Fruit fly (Drosophila melanogaster) whole organism, embryonic: ENCODE results near the gene CG15880.
A peak's percentile ranks its signal among the peaks of the same experiment; 100 is the strongest.

Experiments
- Awh ChIP-seq: fragments of 200-800 bp; sonication (Bioruptor generic); IDR thresholded peaks from 2 replicates; pipeline ENCODE4, ENCODE4 v1.3.6; 2022; ENCODE audit warnings: missing biosample characterization, missing genetic modification characterization
- B-H1 ChIP-seq: fragments of 200-800 bp; sonication (Bioruptor generic); IDR thresholded peaks from 3 replicates; pipeline ENCODE4 v1.3.6; 2022; ENCODE audit warnings: missing biosample characterization, missing genetic modification characterization
- CG12104 ChIP-seq: fragments of 200-800 bp; sonication (Bioruptor generic); optimal IDR thresholded peaks from 3 replicates; lab custom pipeline; 2016; ENCODE audit warnings: missing biosample characterization, missing genetic modification characterization
- CG12236 ChIP-seq: fragments of 200-800 bp; sonication (Bioruptor generic); optimal IDR thresholded peaks from 2 replicates; lab custom pipeline; 2016; ENCODE audit warnings: missing biosample characterization, missing genetic modification characterization
- CG12769 ChIP-seq: fragments of 200-800 bp; sonication (Bioruptor generic); optimal IDR thresholded peaks from 2 replicates; lab custom pipeline; 2019; ENCODE audit warnings: missing biosample characterization, mild to moderate bottlenecking, missing genetic modification characterization, moderate library complexity
- CG12942 ChIP-seq: fragments of 200-800 bp; sonication (Bioruptor generic); optimal IDR thresholded peaks from 3 replicates; lab custom pipeline; 2016; ENCODE audit warnings: missing biosample characterization, missing genetic modification characterization
- CG13287 ChIP-seq: fragments of 200-800 bp; sonication (Bioruptor generic); IDR thresholded peaks from 2 replicates; pipeline ENCODE4 v1.3.6; 2022; ENCODE audit warnings: missing biosample characterization, missing genetic modification characterization; ENCODE audit not compliant: partially characterized antibody
- CG14014 ChIP-seq: fragments of 200-800 bp; sonication (Bioruptor generic); IDR thresholded peaks from 2 replicates; pipeline ENCODE4 v1.3.6; 2022; ENCODE audit warnings: missing biosample characterization, missing genetic modification characterization
- CG1792 ChIP-seq: fragments of 200-800 bp; sonication (Bioruptor generic); optimal IDR thresholded peaks from 2 replicates; lab custom pipeline; 2016; ENCODE audit warnings: missing biosample characterization, missing genetic modification characterization
- CG18764 ChIP-seq: fragments of 200-800 bp; sonication (Bioruptor generic); optimal IDR thresholded peaks from 3 replicates; lab custom pipeline; 2016; ENCODE audit warnings: missing biosample characterization, missing genetic modification characterization
- CG2199 ChIP-seq: fragments of 200-800 bp; sonication (Bioruptor generic); IDR thresholded peaks from 3 replicates; pipeline ENCODE4 v1.3.6; 2022; ENCODE audit warnings: missing biosample characterization, missing genetic modification characterization
- CG4424 ChIP-seq: fragments of 200-800 bp; sonication (Bioruptor generic); optimal IDR thresholded peaks from 3 replicates; lab custom pipeline; 2016; ENCODE audit warnings: missing biosample characterization, missing genetic modification characterization
- CG4854 ChIP-seq: fragments of 200-800 bp; sonication (Bioruptor generic); optimal IDR thresholded peaks from 2 replicates; lab custom pipeline; 2016; ENCODE audit warnings: missing biosample characterization, missing genetic modification characterization, inconsistent platforms
- CG6175 ChIP-seq: fragments of 200-800 bp; sonication (Bioruptor generic); IDR thresholded peaks from 3 replicates; pipeline ENCODE4 v1.3.6; 2022; ENCODE audit warnings: missing biosample characterization, missing genetic modification characterization
- CG6791 ChIP-seq: fragments of 200-800 bp; sonication (Bioruptor generic); IDR thresholded peaks from 3 replicates; pipeline ENCODE4 v1.3.6; 2022; ENCODE audit warnings: missing biosample characterization, missing genetic modification characterization; ENCODE audit not compliant: partially characterized antibody
- CG7963 ChIP-seq: fragments of 200-800 bp; sonication (Bioruptor generic); IDR thresholded peaks from 3 replicates; pipeline ENCODE4 v1.3.6; 2022; ENCODE audit warnings: missing biosample characterization, missing genetic modification characterization; ENCODE audit not compliant: partially characterized antibody
- CG9932 ChIP-seq: fragments of 200-800 bp; sonication (Bioruptor generic); IDR thresholded peaks from 2 replicates; pipeline ENCODE4 v1.3.6; 2022; ENCODE audit warnings: missing biosample characterization, missing genetic modification characterization
- CTCF ChIP-seq: fragments of 200-800 bp; sonication (Bioruptor generic); optimal IDR thresholded peaks from 2 replicates; lab custom pipeline; 2017; ENCODE audit warnings: missing biosample characterization, mild to moderate bottlenecking, missing genetic modification characterization, moderate library complexity
- Camta ChIP-seq: fragments of 200-800 bp; sonication (Bioruptor generic); optimal IDR thresholded peaks from 2 replicates; lab custom pipeline; 2016; ENCODE audit warnings: missing biosample characterization, missing genetic modification characterization
- Dip3 ChIP-seq: fragments of 200-800 bp; sonication (Bioruptor generic); optimal IDR thresholded peaks from 3 replicates; lab custom pipeline; 2016; ENCODE audit warnings: missing biosample characterization, missing genetic modification characterization
- Eip74EF ChIP-seq, 2 experiments: fragments of 200-800 bp in 1 of 2; fragments of >200 bp in 1 of 2; sonication (Bioruptor generic) in 1 of 2; optimal IDR thresholded peaks; 2 replicates each; lab custom pipeline; 2017 to 2019; ENCODE audit warnings: missing biosample characterization in 2 of 2, missing genetic modification characterization in 2 of 2, mild to moderate bottlenecking in 1 of 2, moderate library complexity in 1 of 2
- Fer1 ChIP-seq: fragments of 200-800 bp; sonication (Bioruptor generic); optimal IDR thresholded peaks from 2 replicates; lab custom pipeline; 2017; ENCODE audit warnings: missing biosample characterization, mild to moderate bottlenecking, missing genetic modification characterization
- HHEX ChIP-seq: fragments of 200-800 bp; sonication (Bioruptor generic); optimal IDR thresholded peaks from 3 replicates; lab custom pipeline; 2017; ENCODE audit warnings: missing biosample characterization, mild to moderate bottlenecking, missing genetic modification characterization, missing genetic modification reagents
- HLH54F ChIP-seq: fragments of 200-800 bp; sonication (Bioruptor generic); optimal IDR thresholded peaks from 3 replicates; lab custom pipeline; 2016; ENCODE audit warnings: missing biosample characterization, missing genetic modification characterization
- MBD-R2 ChIP-seq: fragments of 200-800 bp; sonication (Bioruptor generic); IDR thresholded peaks from 2 replicates; pipeline ENCODE4 v1.3.6; 2022; ENCODE audit warnings: missing biosample characterization, missing genetic modification characterization
- Neu2 ChIP-seq: fragments of 200-800 bp; sonication (Bioruptor generic); optimal IDR thresholded peaks from 3 replicates; lab custom pipeline; 2016; ENCODE audit warnings: missing biosample characterization, missing genetic modification characterization, borderline replicate concordance
- bcd ChIP-seq: fragments of 200-800 bp; sonication (Bioruptor generic); optimal IDR thresholded peaks from 2 replicates; lab custom pipeline; 2017; ENCODE audit warnings: missing biosample characterization, mild to moderate bottlenecking, missing genetic modification characterization
- bigmax ChIP-seq: fragments of 200-800 bp; sonication (Bioruptor generic); optimal IDR thresholded peaks from 2 replicates; lab custom pipeline; 2018; ENCODE audit warnings: missing biosample characterization, mild to moderate bottlenecking, missing genetic modification characterization
- btn ChIP-seq: fragments of 200-800 bp; sonication (Bioruptor generic); optimal IDR thresholded peaks from 2 replicates; lab custom pipeline; 2016; ENCODE audit warnings: missing biosample characterization, missing genetic modification characterization
- danr ChIP-seq: fragments of 200-800 bp; sonication (Bioruptor generic); IDR thresholded peaks from 2 replicates; pipeline ENCODE4 v1.3.6; 2022; ENCODE audit warnings: missing biosample characterization, missing genetic modification characterization
- dati ChIP-seq: fragments of 200-800 bp; sonication (Bioruptor generic); IDR thresholded peaks from 2 replicates; pipeline ENCODE4 v1.3.6; 2022; ENCODE audit warnings: missing biosample characterization, missing genetic modification characterization
- disco-r ChIP-seq: fragments of 200-800 bp; sonication (Bioruptor generic); optimal IDR thresholded peaks from 2 replicates; lab custom pipeline; 2016; ENCODE audit warnings: missing biosample characterization, missing genetic modification characterization
- esg ChIP-seq: fragments of 200-800 bp; sonication (Bioruptor generic); conservative IDR thresholded peaks from 2 replicates; pipeline ENCODE4 v1.3.6; 2022; ENCODE audit warnings: missing biosample characterization, missing genetic modification characterization
- ewg ChIP-seq: fragments of 200-800 bp; sonication (Bioruptor generic); optimal IDR thresholded peaks from 3 replicates; lab custom pipeline; 2017; ENCODE audit warnings: mild to moderate bottlenecking, missing biosample characterization, missing genetic modification reagents, missing genetic modification characterization
- gsb ChIP-seq: fragments of 200-800 bp; sonication (Bioruptor generic); IDR thresholded peaks from 2 replicates; pipeline ENCODE4 v1.3.6; 2022; ENCODE audit warnings: missing biosample characterization, missing genetic modification characterization
- hth ChIP-seq: fragments of >200 bp; optimal IDR thresholded peaks from 2 replicates; lab custom pipeline; 2017; ENCODE audit warnings: inconsistent platforms
- kah ChIP-seq: fragments of 200-800 bp; sonication (Bioruptor generic); optimal IDR thresholded peaks from 2 replicates; lab custom pipeline; 2018; ENCODE audit warnings: missing biosample characterization, mild to moderate bottlenecking, missing genetic modification characterization
- ken ChIP-seq: fragments of 200-800 bp; sonication (Bioruptor generic); IDR thresholded peaks from 3 replicates; pipeline ENCODE4 v1.3.6; 2022; ENCODE audit warnings: missing biosample characterization, missing genetic modification characterization
- lmd ChIP-seq: fragments of 200-800 bp; sonication (Bioruptor generic); IDR thresholded peaks from 2 replicates; pipeline ENCODE4 v1.3.6; 2022; ENCODE audit warnings: missing biosample characterization, missing genetic modification characterization
- luna ChIP-seq: fragments of 200-800 bp; sonication (Bioruptor generic); optimal IDR thresholded peaks from 2 replicates; lab custom pipeline; 2016; ENCODE audit warnings: missing biosample characterization, missing genetic modification characterization
- pan ChIP-seq, 4 experiments: fragments of >200 bp in 3 of 4; fragments of 200-800 bp in 1 of 4; sonication (Bioruptor generic) in 1 of 4; optimal IDR thresholded peaks in 3 of 4; IDR thresholded peaks in 1 of 4; 2 replicates each; pipeline versions ENCODE4 v1.3.6 to Lab custom; 2017 to 2022; ENCODE audit warnings: missing biosample characterization in 2 of 4, missing genetic modification characterization in 2 of 4, mixed read lengths in 1 of 4
- pho ChIP-seq: fragments of 200-800 bp; sonication (Bioruptor generic); optimal IDR thresholded peaks from 2 replicates; lab custom pipeline; 2016; ENCODE audit warnings: missing biosample characterization, missing genetic modification characterization
- pnt ChIP-seq: fragments of 200-800 bp; sonication (Bioruptor generic); optimal IDR thresholded peaks from 3 replicates; lab custom pipeline; 2016; ENCODE audit warnings: missing biosample characterization, missing genetic modification characterization
- ranshi ChIP-seq: fragments of 200-800 bp; sonication (Bioruptor generic); IDR thresholded peaks from 2 replicates; pipeline ENCODE4 v1.3.6; 2022; ENCODE audit warnings: missing biosample characterization, missing genetic modification characterization
- row ChIP-seq: fragments of 200-800 bp; sonication (Bioruptor generic); IDR thresholded peaks from 3 replicates; pipeline ENCODE4 v1.3.6; 2022; ENCODE audit warnings: missing biosample characterization, missing genetic modification characterization
- shn ChIP-seq: fragments of 200-800 bp; sonication (Bioruptor generic); optimal IDR thresholded peaks from 3 replicates; lab custom pipeline; 2016; ENCODE audit warnings: missing biosample characterization, missing genetic modification characterization
- slp2 ChIP-seq: fragments of 200-800 bp; sonication (Bioruptor generic); optimal IDR thresholded peaks from 2 replicates; lab custom pipeline; 2016; ENCODE audit warnings: missing biosample characterization, missing genetic modification characterization
- so ChIP-seq: fragments of 200-800 bp; sonication (Bioruptor generic); IDR thresholded peaks from 3 replicates; pipeline ENCODE4 v1.3.6; 2022; ENCODE audit warnings: missing biosample characterization, missing genetic modification characterization
- vnd ChIP-seq: fragments of 200-800 bp; sonication (Bioruptor generic); IDR thresholded peaks from 3 replicates; pipeline ENCODE4 v1.3.6; 2022; ENCODE audit warnings: missing biosample characterization, missing genetic modification characterization; ENCODE audit not compliant: partially characterized antibody
- zfh2 ChIP-seq: fragments of 200-800 bp; sonication (Bioruptor generic); optimal IDR thresholded peaks from 2 replicates; lab custom pipeline; 2016; ENCODE audit warnings: missing biosample characterization, missing genetic modification characterization

The CG15880 gene

dm6 chr2L:846167-846868, 28.6 kb upstream of the CG15880 start (continued):
- TF ChIP-seq B-H1: no peak; the same call in 1 of the 3 replicates
- peak; percentile 14 for TF ChIP-seq pho (GFP tag; lab: Kevin White, UChicago)
- TF ChIP-seq shn (GFP tag; lab: Kevin White, UChicago): peak; percentile 53
- peak; percentile 52 for TF ChIP-seq ewg (GFP tag; lab: Kevin White, UChicago)
- TF ChIP-seq bcd (GFP tag; lab: Kevin White, UChicago): peak; percentile 62
- TF ChIP-seq slp2: peak; percentile 62
- TF ChIP-seq CG14014 (GFP tag; lab: Robert Waterston, UW): peak; percentile 32; the same call in 1 of the 2 replicates
- TF ChIP-seq CG4854 (GFP tag; lab: Kevin White, UChicago): peak; percentile 27
- peak; percentile 56 for TF ChIP-seq CG4424
- TF ChIP-seq HHEX (GFP tag; lab: Kevin White, UChicago): peak; percentile 40
- TF ChIP-seq HLH54F (GFP tag; lab: Kevin White, UChicago): peak; percentile 38
- TF ChIP-seq gsb: no peak
- 0 out of 3 replicates have a peak, but pooled peaks have one; percentile 21 for TF ChIP-seq ken (GFP tag; lab: Robert Waterston, UW)
- no peak for TF ChIP-seq Neu2 (GFP tag; lab: Kevin White, UChicago)
- peak; percentile 69 for TF ChIP-seq pnt (GFP tag; lab: Kevin White, UChicago)
- no peak for TF ChIP-seq kah (GFP tag; lab: Kevin White, UChicago)
- TF ChIP-seq so (GFP tag; lab: Robert Waterston, UW): no peak; the same call in 2 of the 3 replicates
- no peak for TF ChIP-seq danr (GFP tag; lab: Robert Waterston, UW)
- peak; percentile 54 for TF ChIP-seq CG12942 (GFP tag; lab: Kevin White, UChicago)
- TF ChIP-seq Dip3 (GFP tag; lab: Kevin White, UChicago): peak; percentile 17
- peak; percentile 46; the same call in 1 of the 2 replicates for TF ChIP-seq esg (GFP tag; lab: Robert Waterston, UW)
- peak; percentile 48; the same call in 1 of the 2 replicates for TF ChIP-seq CG9932 (GFP tag; lab: Robert Waterston, UW)
- TF ChIP-seq dati (GFP tag; lab: Robert Waterston, UW): no peak
- peak; percentile 69 for TF ChIP-seq CG12769
- no peak for TF ChIP-seq CG12104
- no peak for TF ChIP-seq MBD-R2
- peak in 1 of 2 experiments; percentile 87 for TF ChIP-seq Eip74EF (GFP tag; optimal IDR thresholded peaks at IDR 0.05; lab: Kevin White, UChicago)
- peak; percentile 22 for TF ChIP-seq Fer1 (GFP tag; lab: Kevin White, UChicago)
- TF ChIP-seq bigmax (GFP tag; lab: Kevin White, UChicago): no peak
- TF ChIP-seq row: peak; percentile 70
- no peak for TF ChIP-seq hth (lab: Kevin White, UChicago)
- TF ChIP-seq btn (GFP tag; lab: Kevin White, UChicago): peak; percentile 48
- 0 out of 2 replicates have a peak, but pooled peaks have one; percentile 47 for TF ChIP-seq Awh (GFP tag; lab: Robert Waterston, UW)
- TF ChIP-seq vnd: no peak
- TF ChIP-seq CTCF (GFP tag; lab: Kevin White, UChicago): no peak
- TF ChIP-seq disco-r: no peak
- TF ChIP-seq CG12236: peak; percentile 28
- TF ChIP-seq Camta (GFP tag; lab: Kevin White, UChicago): peak; percentile 73
- peak; percentile 30 for TF ChIP-seq CG1792 (GFP tag; lab: Kevin White, UChicago)
- no peak for TF ChIP-seq CG6175 (GFP tag; lab: Robert Waterston, UW)
- no peak for TF ChIP-seq ranshi (GFP tag; lab: Robert Waterston, UW)
- peak; percentile 11 for TF ChIP-seq zfh2 (GFP tag; lab: Kevin White, UChicago)
- no peak for TF ChIP-seq pan (optimal IDR thresholded peaks at IDR 0.05; lab: Kevin White, UChicago)
- peak in 1 of 2 experiments; percentile 70 for TF ChIP-seq pan (GFP tag; optimal IDR thresholded peaks at IDR 0.05 in 1 of 2, IDR thresholded peaks at IDR 0.05 in 1 of 2)
- TF ChIP-seq CG7963: no peak
- peak; percentile 48 for TF ChIP-seq CG18764 (GFP tag; lab: Kevin White, UChicago)
- TF ChIP-seq CG13287 (GFP tag; lab: Robert Waterston, UW): no peak
- TF ChIP-seq luna (GFP tag; lab: Kevin White, UChicago): no peak
- no peak for TF ChIP-seq CG6791 (GFP tag; lab: Robert Waterston, UW)
- TF ChIP-seq lmd (GFP tag; lab: Robert Waterston, UW): peak; percentile 70
- TF ChIP-seq CG2199 (GFP tag; lab: Robert Waterston, UW): no peak
